Fruit fly (Drosophila melanogaster): ENCODE measurements around the gene Rbf2.

Rbf2 gene

DNA sequence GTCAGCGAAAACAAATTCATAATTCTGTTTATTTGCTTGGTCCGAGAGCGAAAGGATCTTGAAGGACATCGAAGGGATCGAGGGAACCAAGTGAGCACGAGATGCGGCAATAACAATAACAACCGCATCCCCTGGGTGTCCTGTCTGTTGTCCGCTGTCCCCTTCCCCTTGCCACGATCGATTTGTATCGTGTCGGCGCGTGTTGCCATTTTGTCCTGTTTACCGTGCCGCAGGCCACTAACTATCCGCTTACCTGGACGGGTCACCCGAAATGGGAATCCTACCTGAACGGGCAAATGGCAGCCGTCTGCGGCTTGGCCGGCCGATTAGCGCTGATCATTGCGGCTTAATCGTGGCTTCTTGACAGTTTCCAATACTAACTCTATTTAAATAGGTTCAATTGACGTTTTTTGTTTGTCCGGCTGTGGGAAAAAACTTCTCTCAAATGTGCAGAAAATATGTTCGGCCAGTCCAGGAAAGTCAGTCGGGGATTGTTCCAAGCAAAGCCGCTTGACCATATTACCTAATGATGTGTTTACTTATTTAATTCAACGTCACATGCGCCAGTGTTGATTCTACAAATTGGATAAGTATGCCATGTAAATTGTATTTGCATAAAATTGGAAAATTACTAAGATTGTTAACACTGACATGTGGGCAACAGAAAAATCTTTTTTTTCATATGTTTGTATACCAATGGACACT lies 24.1 kb downstream of the Rbf2 start:
- TF ChIP-seq CG17801 (GFP tag; optimal IDR thresholded peaks at IDR 0.05; ENCODE audit: partially characterized antibody): no peak

DNA sequence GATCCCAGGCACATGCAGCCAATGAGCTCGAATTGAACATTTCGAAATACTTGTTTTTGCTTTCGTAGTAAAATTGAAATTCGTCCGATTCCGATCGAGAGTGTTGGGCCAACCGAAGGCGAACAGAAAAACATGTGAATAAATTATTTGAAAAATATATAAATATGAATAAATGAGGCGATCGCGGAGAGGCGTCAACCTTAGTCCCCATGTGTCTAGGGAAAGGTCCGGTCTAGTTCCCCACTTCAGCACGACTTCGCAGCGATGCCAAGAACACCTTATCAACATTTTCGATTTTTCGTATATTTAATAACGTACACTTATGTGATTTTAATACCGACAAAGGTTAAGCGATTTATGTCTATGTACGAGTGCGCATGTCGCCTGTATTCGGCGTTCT lies 26.3 kb downstream of the Rbf2 start:
- TF ChIP-seq CG17801 (GFP tag; optimal IDR thresholded peaks at IDR 0.05; ENCODE audit: partially characterized antibody): no peak

DNA sequence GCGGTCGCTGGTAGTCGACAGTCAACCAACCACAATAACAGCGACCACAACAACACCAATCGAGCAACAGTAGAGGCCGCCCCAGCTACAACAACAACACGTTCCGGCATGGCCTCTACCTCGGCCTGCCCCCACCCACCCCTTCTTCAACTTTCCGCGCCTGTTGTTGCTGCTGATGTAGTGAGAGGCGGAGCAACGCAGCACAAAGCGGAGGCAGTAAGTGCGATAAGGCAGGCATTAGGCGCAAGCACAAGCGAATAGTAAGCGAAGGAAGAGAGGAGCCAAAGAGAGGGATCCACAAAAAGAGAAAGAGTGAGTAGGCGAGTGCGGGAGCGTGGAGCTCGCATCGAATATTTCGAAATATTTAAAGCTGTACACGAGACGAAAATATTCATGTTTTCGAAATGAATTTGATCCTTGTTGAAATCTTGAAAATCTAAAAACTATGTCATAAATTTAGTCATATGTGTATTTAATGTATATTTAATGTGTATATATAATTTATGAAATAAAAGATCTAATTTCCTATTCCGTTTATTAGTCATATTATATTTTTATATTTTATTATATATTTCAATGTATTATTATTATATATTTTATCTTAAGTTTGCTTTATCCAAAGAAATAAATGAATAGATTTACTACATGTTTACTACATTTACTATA lies 28.0 kb downstream of the Rbf2 start:
- TF ChIP-seq CG17801 (GFP tag; optimal IDR thresholded peaks at IDR 0.05; ENCODE audit: partially characterized antibody): peak; percentile 18

DNA sequence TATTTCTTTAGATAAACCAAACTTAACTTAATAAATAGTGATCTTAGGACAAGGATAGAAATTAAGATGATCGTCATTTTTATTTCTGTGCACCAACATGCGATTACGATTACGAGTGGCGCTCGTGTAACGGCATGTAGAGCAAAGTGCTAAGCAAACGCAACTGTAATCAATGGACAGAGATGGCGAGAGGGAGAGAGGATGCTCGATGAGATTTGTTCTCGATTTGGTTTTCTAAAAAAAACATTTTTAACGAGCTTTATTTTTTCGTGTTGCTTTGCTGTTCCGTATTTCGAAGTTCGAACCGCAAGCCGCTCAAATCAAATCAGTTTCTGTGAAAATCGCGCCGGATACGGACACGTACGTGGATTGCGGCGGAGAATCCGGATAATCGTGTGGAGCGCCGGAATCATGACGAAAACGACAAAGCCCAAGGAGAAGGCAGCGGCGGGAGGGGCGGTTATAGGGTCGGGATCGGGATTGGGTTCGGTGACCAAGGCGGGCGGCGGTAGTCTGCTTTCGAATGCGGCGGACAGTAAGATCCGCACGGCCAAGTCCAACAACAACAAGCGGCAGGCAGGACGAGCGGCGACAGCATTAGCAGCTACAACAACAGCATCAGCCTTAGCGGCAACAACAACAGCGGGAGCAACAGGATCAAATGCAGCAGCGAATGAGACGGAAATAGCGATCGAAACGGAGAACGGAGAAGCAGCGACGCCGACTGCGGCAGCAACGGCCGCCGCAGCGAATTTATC lies 28.7 kb downstream of the Rbf2 start:
- TF ChIP-seq CG17801 (GFP tag; optimal IDR thresholded peaks at IDR 0.05; ENCODE audit: partially characterized antibody): no peak

DNA sequence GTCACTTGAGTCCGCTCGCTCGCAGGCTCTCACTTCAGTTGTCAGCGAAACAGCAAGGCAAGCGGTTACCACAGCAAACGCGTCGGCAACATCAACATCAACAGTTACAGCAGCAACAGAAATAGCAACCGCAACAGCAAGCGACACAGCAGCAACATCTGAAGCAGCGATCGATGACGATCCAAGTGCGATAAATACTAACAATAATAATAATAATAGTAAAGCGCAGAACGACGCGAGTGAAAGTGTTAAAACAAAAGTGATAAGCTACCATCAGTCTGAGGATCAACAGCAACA lies 29.3 kb downstream of the Rbf2 start:
- TF ChIP-seq CG17801 (GFP tag; optimal IDR thresholded peaks at IDR 0.05; ENCODE audit: partially characterized antibody): no peak

DNA sequence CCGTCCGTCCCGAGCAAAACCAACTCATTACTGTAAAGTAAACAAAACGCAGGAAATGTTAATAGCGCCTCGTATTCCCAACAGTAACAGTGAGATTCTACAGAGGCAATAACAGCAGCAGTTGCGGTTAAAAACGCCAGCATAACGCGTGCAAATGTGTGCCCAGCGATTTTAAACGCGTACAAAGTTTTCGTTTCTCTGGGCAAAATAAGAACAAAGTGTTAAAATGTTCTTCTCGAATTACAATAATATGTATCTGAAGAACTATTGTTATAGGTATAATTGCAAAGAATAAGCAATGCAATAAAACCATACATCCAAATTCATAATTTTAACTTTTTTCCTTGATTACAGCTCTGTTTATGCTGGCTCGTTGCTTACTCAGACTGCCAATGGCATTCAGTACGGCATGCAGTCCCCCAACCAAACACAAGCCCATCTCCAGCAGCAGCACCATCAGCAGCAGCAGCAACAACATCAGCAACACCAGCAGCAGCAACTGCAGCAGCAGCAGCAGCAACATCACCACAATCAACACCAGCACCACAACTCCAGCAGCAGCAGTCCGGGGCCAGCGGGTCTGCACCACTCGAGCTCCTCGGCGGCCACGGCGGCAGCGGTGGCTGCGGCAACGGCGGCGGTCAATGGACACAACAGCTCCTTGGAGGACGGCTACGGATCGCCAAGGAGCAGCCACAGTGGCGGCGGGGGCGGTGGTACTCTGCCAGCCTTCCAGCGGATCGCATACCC lies 33.9 kb downstream of the Rbf2 start:
- no peak for TF ChIP-seq CG17801 (GFP tag; optimal IDR thresholded peaks at IDR 0.05; ENCODE audit: partially characterized antibody)

DNA sequence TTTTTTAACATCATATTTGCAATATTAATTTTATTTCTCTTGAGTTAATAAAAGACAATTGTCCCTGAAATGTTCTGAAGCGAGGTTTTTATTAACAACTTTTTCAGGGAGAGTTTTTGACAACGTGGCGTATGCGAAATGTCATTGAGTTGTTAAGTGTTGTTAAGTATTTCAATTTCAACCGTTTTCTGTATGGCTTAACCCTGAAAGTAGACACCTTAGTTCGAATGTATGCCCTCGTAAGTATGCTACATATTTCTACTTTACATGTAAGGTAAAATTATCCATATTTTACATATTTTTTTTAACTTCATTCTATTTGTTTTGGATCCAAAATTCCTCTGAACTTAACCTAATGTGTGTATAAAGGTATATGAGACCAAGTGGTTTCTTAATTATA lies 38.8 kb downstream of the Rbf2 start:
- peak; percentile 59 for TF ChIP-seq CG17801 (GFP tag; optimal IDR thresholded peaks at IDR 0.05; ENCODE audit: partially characterized antibody)

DNA sequence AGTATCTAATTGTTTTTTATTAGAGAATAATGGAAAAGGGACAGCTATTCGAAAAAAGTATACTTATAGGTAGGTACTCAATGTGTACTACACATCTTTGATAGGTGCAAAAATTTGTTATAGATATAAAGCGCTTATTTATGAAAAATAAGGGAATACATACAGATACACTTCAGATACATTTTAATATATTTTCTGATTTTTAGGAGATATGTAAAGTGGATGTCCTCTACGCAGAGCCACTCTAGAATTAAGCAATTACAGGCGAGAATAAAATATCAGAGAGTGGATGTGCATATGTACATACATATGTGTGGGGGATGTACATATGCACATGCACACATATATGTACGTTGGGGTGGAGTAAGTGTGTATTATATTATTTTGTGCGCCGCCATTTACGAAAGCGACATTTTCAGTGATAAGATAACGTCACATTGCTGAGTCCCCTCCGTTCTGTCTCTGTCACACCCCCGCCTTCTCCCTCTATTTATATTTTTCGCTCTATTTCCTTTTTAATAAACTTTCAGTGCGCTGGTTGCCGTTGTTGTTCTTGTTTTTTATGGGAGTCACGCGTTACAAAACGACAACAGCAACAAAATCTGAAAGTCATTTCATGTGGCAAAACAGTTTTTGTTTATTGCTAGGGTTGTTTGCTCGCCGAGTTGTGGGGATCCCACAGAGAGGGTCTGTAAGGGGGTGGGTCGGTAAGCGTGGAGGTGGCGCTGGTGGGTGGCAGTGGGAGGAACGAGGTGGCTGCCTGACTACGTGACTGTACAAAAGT lies 39.6 kb downstream of the Rbf2 start:
- TF ChIP-seq CG17801 (GFP tag; optimal IDR thresholded peaks at IDR 0.05; ENCODE audit: partially characterized antibody): peak; percentile 8

DNA sequence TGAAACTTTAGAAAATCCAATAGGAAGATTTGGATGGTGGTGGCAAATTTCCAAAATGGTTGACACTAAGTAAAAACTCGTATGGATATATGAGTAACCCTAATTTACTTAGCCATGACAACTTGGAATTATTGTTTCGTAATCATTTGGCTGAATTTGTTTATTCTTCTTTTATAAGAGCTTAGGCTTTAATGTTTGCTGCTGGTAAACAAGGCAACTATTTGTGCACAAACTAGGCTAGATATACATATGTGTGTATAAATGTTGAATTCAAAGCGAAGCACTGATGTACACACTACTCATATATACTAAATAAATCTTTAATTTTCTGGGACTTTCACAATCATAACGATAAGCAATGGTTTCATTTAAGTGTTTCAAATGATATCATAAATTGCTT lies 40.7 kb downstream of the Rbf2 start:
- TF ChIP-seq CG17801 (GFP tag; optimal IDR thresholded peaks at IDR 0.05; ENCODE audit: partially characterized antibody): peak; percentile 18

DNA sequence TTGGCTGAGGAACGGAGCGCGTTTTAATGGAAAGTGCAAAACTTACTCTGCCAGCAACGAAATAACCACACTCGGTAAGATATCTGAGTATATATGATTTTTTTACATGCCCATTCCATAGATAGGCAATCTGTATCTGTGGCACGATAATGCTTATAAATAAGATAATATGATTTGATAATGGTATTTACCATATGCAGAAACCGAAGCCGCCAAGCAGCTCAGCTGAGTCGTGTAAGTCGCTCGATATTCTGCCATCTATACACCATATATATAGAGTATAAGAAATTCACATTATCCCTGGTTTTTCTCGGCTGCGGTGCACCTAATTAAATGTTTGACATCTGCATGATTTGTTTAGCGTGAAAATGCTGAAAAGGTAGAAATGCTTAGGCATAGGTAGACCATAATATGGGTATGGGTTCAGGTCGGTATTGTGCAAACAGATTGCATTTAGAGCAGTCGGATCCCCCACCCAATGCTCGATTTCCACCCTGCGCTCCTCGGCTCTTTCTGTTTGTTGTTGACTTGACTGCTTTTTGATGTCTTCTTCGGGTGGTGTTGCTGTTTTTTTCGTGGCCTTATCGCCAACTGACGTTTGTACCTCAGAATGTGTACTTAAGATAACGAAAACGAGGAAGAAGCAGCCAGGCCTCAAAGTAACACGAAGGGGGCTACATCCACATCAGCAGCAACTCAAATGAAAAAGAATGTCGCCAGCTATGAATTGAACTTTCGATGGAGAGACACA lies 41.7 kb downstream of the Rbf2 start:
- no peak for TF ChIP-seq CG17801 (GFP tag; optimal IDR thresholded peaks at IDR 0.05; ENCODE audit: partially characterized antibody)

DNA sequence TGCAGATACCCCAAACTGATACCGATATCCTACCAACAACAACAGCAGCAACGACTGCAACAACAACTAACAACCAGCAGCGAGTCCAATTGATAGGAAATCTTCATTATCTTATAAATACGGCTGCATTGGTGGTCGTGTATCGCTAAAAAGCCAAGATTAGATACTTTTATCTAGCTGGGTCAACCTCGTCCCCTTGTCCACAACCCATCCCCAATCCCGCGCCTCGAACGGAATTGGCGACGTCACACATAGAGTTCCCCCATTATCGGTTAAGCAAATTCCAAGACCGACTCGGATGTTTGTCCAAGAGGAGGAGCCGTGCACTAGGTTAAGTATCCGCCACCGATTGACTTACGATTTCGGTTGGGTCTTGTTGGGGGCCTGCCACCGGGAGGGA lies 43.1 kb downstream of the Rbf2 start:
- TF ChIP-seq CG17801 (GFP tag; optimal IDR thresholded peaks at IDR 0.05; ENCODE audit: partially characterized antibody): no peak

DNA sequence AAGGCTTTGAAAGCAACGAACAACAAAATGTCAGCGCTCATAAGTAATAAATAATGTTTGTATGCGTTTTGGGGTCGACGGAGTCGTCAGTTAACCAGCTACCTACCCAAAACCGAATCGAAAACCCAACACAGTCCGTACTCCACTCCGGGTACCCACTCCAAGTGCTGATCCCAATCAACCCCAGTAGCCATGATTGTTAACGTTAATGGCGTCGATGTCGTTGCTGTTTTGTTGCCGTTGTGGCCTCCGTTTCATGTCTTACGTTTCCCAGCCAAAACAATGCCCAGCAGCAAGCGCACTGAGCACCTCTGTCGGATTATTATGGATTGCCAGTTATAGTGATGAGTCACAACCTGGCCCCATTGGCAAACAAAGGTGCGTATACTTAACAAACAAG lies 43.8 kb downstream of the Rbf2 start, which contains the start of gene GATAe:
Gene GATAe, plus strand, starts transcription at position 76 of the 400 bp plus-strand sequence.
- no peak for TF ChIP-seq CG17801 (GFP tag; optimal IDR thresholded peaks at IDR 0.05; ENCODE audit: partially characterized antibody)

DNA sequence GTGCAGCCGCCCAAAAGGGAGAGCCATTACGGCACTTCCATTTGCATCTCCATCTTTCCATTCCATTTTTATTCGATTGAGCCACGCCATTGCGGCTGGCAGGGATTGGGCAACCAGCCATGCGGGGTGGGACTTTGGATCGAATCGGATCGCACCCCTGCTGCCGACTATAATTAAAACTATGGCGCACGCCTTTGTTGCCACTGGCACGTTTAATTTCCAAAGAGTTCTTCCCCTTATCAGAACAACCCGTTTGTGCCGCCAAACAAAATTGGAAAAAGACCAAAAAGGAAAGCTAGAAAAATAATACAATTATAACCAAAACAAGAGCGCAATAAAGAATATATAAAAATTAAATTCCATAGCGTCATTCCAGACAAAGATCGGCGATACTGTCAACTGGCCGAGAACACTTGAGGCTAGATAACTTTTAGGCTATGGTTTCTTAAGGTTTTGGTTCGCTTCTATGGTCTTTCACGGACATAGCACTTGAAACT lies 44.8 kb downstream of the Rbf2 start:
- TF ChIP-seq CG17801 (GFP tag; optimal IDR thresholded peaks at IDR 0.05; ENCODE audit: partially characterized antibody): no peak
